Worm (Caenorhabditis elegans) whole organism, L4/young adult: Measurements from ENCODE around the gene srg-26.

Source experiments
- W03F9.2 ChIP-seq: fragments of 150-350 bp; optimal IDR thresholded peaks from 2 replicates; lab custom pipeline; 2014; ENCODE audit warnings: missing biosample characterization, missing genetic modification characterization
- dao-5 ChIP-seq: sonication (generic microtip); optimal IDR thresholded peaks from 2 replicates; lab custom pipeline; 2016; ENCODE audit warnings: missing genotype, missing genetic modification characterization, moderate library complexity, missing compliant biosample characterization
- him-1 ChIP-seq: sonication (generic microtip); optimal IDR thresholded peaks from 2 replicates; lab custom pipeline; 2016; ENCODE audit warnings: missing genotype, missing genetic modification reagents, missing genetic modification characterization, missing compliant biosample characterization

Gene srg-26

ce11 chrV:5330967-5331366 is at the start of gene srg-26:
Gene srg-26, plus strand, starts transcription at chrV:5331267.
- TF ChIP-seq W03F9.2 (tag; lab: Kevin White, UChicago) (no peak), him-1 (tag; lab: Kevin White, UChicago) (no peak), dao-5 (no peak)

ce11 chrV:5287273-5287672 is 43.8 kb upstream of the srg-26 start, which contains the start of gene Y49G5A.1:
Gene Y49G5A.1, minus strand, starts transcription at chrV:5287373.
- no peak for TF ChIP-seq dao-5
- no peak for TF ChIP-seq W03F9.2 (tag; lab: Kevin White, UChicago)
- no peak for TF ChIP-seq him-1 (tag; lab: Kevin White, UChicago)

- no peak for TF ChIP-seq W03F9.2 (tag; lab: Kevin White, UChicago)
- no peak for TF ChIP-seq him-1 (tag; lab: Kevin White, UChicago)
- no peak for TF ChIP-seq dao-5
Measured at ce11 chrV:5288676-5289075, 42.4 kb upstream of the srg-26 start.

- TF ChIP-seq him-1 (tag; lab: Kevin White, UChicago) (no peak), dao-5 (no peak), W03F9.2 (tag; lab: Kevin White, UChicago) (no peak)
Measured at ce11 chrV:5295940-5296339, 35.1 kb upstream of the srg-26 start.

ce11 chrV:5297740-5298139 is 33.3 kb upstream of the srg-26 start:
- TF ChIP-seq him-1 (tag; lab: Kevin White, UChicago), result no peak
- no peak for TF ChIP-seq dao-5
- no peak for TF ChIP-seq W03F9.2 (tag; lab: Kevin White, UChicago)

ce11 chrV:5301226-5301625 is 29.8 kb upstream of the srg-26 start:
- TF ChIP-seq W03F9.2 (tag; lab: Kevin White, UChicago), result no peak
- TF ChIP-seq dao-5, result no peak
- TF ChIP-seq him-1 (tag; lab: Kevin White, UChicago), result no peak

- TF ChIP-seq W03F9.2 (tag; lab: Kevin White, UChicago) (no peak), dao-5 (no peak), him-1 (tag; lab: Kevin White, UChicago) (no peak)
Measured at ce11 chrV:5303389-5303788, 27.7 kb upstream of the srg-26 start, which contains the start of gene ncx-2. Gene ncx-2, plus strand, starts transcription at chrV:5303689.

- TF ChIP-seq him-1 (tag; lab: Kevin White, UChicago) (no peak), dao-5 (no peak), W03F9.2 (tag; lab: Kevin White, UChicago) (no peak)
Measured at ce11 chrV:5304366-5304765, 26.7 kb upstream of the srg-26 start.

- TF ChIP-seq him-1 (tag; lab: Kevin White, UChicago) (no peak), dao-5 (no peak), W03F9.2 (tag; lab: Kevin White, UChicago) (no peak)
Measured at ce11 chrV:5311635-5312034, 19.4 kb upstream of the srg-26 start, which contains the start of gene C10G8.4. Gene C10G8.4, plus strand, starts transcription at chrV:5311935.

- no peak for TF ChIP-seq him-1 (tag; lab: Kevin White, UChicago)
Measured at ce11 chrV:5312453-5312852, 18.6 kb upstream of the srg-26 start, which contains the start of gene C10G8.3. Gene C10G8.3, plus strand, starts transcription at chrV:5312753.

ce11 chrV:5314104-5314503 is 17.0 kb upstream of the srg-26 start, which contains the start of gene C10G8.2:
Gene C10G8.2, plus strand, starts transcription at chrV:5314404.
- TF ChIP-seq him-1 (tag; lab: Kevin White, UChicago), result no peak
- TF ChIP-seq dao-5, result no peak
- TF ChIP-seq W03F9.2 (tag; lab: Kevin White, UChicago), result no peak

ce11 chrV:5318349-5318748 is 12.7 kb upstream of the srg-26 start:
- no peak for TF ChIP-seq him-1 (tag; lab: Kevin White, UChicago)
- TF ChIP-seq dao-5, result no peak
- TF ChIP-seq W03F9.2 (tag; lab: Kevin White, UChicago), result no peak

- TF ChIP-seq W03F9.2 (tag; lab: Kevin White, UChicago), result no peak
- TF ChIP-seq him-1 (tag; lab: Kevin White, UChicago), result no peak
- TF ChIP-seq dao-5, result no peak
Measured at ce11 chrV:5319477-5319876, 11.6 kb upstream of the srg-26 start, which contains the start of gene ceh-34. Gene ceh-34, minus strand, starts transcription at chrV:5319577.

ce11 chrV:5322815-5323214 is 8.3 kb upstream of the srg-26 start:
- TF ChIP-seq W03F9.2 (tag; lab: Kevin White, UChicago), result no peak
- no peak for TF ChIP-seq him-1 (tag; lab: Kevin White, UChicago)
- no peak for TF ChIP-seq dao-5

ce11 chrV:5324566-5324965 is 6.5 kb upstream of the srg-26 start, which contains the start of gene ceh-33:
Gene ceh-33, minus strand, starts transcription at chrV:5324666.
- TF ChIP-seq dao-5 (no peak), him-1 (tag; lab: Kevin White, UChicago) (no peak), W03F9.2 (tag; lab: Kevin White, UChicago) (no peak)
